Fruit fly (Drosophila melanogaster): ENCODE results near the gene mRpL47.

mRpL47 gene

DNA sequence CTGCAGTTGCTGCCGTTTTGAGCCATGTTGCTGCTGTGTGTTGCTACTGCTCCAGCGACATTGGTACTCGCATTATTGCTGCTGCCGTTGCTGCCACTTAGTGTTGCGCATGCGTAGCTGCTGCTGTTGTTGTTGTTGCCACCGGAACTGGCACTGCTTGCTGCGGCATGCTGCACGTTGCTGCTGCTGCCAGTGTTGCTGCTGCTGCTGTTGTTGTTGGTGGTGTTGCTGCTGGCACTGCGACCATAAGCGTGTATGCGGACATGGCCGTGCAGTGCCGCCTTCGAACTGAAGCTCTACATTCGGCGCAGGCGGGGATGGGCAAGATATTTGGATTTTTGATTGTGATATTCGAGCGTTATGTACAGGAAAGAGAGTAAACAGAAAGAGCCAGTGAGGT lies 47.6 kb downstream of the mRpL47 start:
- TF ChIP-seq CG7101 (tag; optimal IDR thresholded peaks at IDR 0.05) = no peak
- TF ChIP-seq cic (GFP tag; optimal IDR thresholded peaks at IDR 0.05) = no peak
- no peak for TF ChIP-seq CG33017 (tag; optimal IDR thresholded peaks at IDR 0.05)
- no peak for TF ChIP-seq CG14711 (tag; optimal IDR thresholded peaks at IDR 0.05)
- no peak for TF ChIP-seq pad (GFP tag; optimal IDR thresholded peaks at IDR 0.05)
- TF ChIP-seq toe (GFP tag; optimal IDR thresholded peaks at IDR 0.05) = no peak
- no peak for TF ChIP-seq kay (GFP tag; ENCODE audit: borderline replicate concordance)
- no peak for TF ChIP-seq cnc (optimal IDR thresholded peaks at IDR 0.05)
- no peak for TF ChIP-seq CG5204 (GFP tag; optimal IDR thresholded peaks at IDR 0.05)
- TF ChIP-seq Mnt (GFP tag; optimal IDR thresholded peaks at IDR 0.05) = no peak
- no peak for TF ChIP-seq ovo (GFP tag; optimal IDR thresholded peaks at IDR 0.05)
- TF ChIP-seq CG1620 (GFP tag; optimal IDR thresholded peaks at IDR 0.05) = no peak
- TF ChIP-seq CG11617 (GFP tag; optimal IDR thresholded peaks at IDR 0.05) = no peak
- TF ChIP-seq Clk (GFP tag; optimal IDR thresholded peaks at IDR 0.05) = no peak
- TF ChIP-seq Hr96 (GFP tag; optimal IDR thresholded peaks at IDR 0.05) = no peak
- TF ChIP-seq CG12768 (GFP tag; optimal IDR thresholded peaks at IDR 0.05) = no peak
- TF ChIP-seq Crg-1 (GFP tag; optimal IDR thresholded peaks at IDR 0.05) = no peak
- TF ChIP-seq CG7045 (GFP tag; optimal IDR thresholded peaks at IDR 0.05) = no peak
- no peak for TF ChIP-seq bab1 (GFP tag; optimal IDR thresholded peaks at IDR 0.05)
